Worm (Caenorhabditis elegans): ENCODE data around the gene K07E3.9.

The K07E3.9 gene

DNA sequence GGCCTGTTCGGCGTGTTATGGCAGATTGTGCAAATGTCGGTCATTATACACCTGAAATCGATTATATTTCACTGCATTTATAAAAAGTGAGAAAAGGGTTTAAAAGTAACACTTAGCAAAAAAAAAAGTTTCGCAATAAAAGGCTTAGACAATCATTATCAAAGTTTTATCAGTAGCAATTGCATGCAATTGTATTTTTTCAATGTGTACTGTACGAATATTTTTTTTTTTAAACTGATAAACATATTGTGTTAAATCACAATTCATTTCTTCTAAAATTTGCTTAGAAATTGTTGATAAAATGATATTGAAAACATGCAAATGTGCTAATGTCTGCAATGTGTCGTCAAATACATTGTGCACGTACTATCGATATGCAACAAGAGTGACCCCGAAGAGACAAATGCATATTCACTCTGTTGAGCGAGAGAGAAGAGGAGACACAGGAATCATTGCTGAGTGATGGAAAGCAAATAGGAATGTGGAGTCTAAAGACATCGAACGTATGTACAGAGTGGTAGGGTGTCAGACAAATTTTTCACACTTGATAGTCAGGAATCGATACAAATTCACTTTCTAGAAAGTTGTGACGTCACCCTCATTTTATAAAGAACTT is 28.4 kb downstream of the K07E3.9 start, which contains the start of gene C02B8.6:
Gene C02B8.6 (minus strand): TSS at position 51 of the 616 bp plus-strand sequence.
- no peak for TF ChIP-seq elt-1 (tag; optimal IDR thresholded peaks at IDR 0.05)
- TF ChIP-seq crh-2 (tag; optimal IDR thresholded peaks at IDR 0.05): peak; percentile 51
- TF ChIP-seq gmeb-1 (tag; optimal IDR thresholded peaks at IDR 0.05): no peak
- TF ChIP-seq ztf-4 (tag; optimal IDR thresholded peaks at IDR 0.05): no peak
- TF ChIP-seq Y55F3AM.14 (GFP tag; optimal IDR thresholded peaks at IDR 0.05): no peak
- no peak for TF ChIP-seq zag-1 (tag; optimal IDR thresholded peaks at IDR 0.05)
- no peak for TF ChIP-seq sma-9 (GFP tag; optimal IDR thresholded peaks at IDR 0.05)
- no peak for TF ChIP-seq sma-9 (tag; optimal IDR thresholded peaks at IDR 0.05)
- TF ChIP-seq F13H6.1 (tag; optimal IDR thresholded peaks at IDR 0.05): peak; percentile 39
- peak; percentile 82 for TF ChIP-seq nhr-129 (tag; optimal IDR thresholded peaks at IDR 0.05)
- TF ChIP-seq lin-13 (GFP tag; optimal IDR thresholded peaks at IDR 0.05): peak; percentile 44
- no peak for TF ChIP-seq nhr-11 (tag; optimal IDR thresholded peaks at IDR 0.05)
- no peak for TF ChIP-seq ceh-82 (tag; optimal IDR thresholded peaks at IDR 0.05)
- no peak for TF ChIP-seq nhr-12 (tag; optimal IDR thresholded peaks at IDR 0.05)
- TF ChIP-seq fos-1 (tag; optimal IDR thresholded peaks at IDR 0.05): peak; percentile 86
- no peak for TF ChIP-seq blmp-1 (tag; optimal IDR thresholded peaks at IDR 0.05; ENCODE audit: insufficient read depth)
- TF ChIP-seq ama-1 (optimal IDR thresholded peaks at IDR 0.05): no peak
- no peak for TF ChIP-seq unc-39 (tag; optimal IDR thresholded peaks at IDR 0.05)
- TF ChIP-seq elt-3 (tag; optimal IDR thresholded peaks at IDR 0.05): no peak
- no peak for TF ChIP-seq mbf-1 (tag; optimal IDR thresholded peaks at IDR 0.05)
- TF ChIP-seq nhr-21 (tag; optimal IDR thresholded peaks at IDR 0.05): no peak
- TF ChIP-seq nhr-6 (tag; optimal IDR thresholded peaks at IDR 0.05): no peak
- TF ChIP-seq lin-11 (tag; optimal IDR thresholded peaks at IDR 0.05): no peak
- TF ChIP-seq aly-2 (tag; optimal IDR thresholded peaks at IDR 0.05): no peak
- no peak for TF ChIP-seq peb-1 (tag; optimal IDR thresholded peaks at IDR 0.05)
- no peak for TF ChIP-seq ztf-11 (tag; optimal IDR thresholded peaks at IDR 0.05)
- TF ChIP-seq skn-1 (tag; optimal IDR thresholded peaks at IDR 0.05): no peak
- peak; percentile 59 for TF ChIP-seq C34F6.9 (tag; optimal IDR thresholded peaks at IDR 0.05)
- no peak for TF ChIP-seq ZK546.5 (tag; optimal IDR thresholded peaks at IDR 0.05)
- no peak for TF ChIP-seq dmd-4 (tag; optimal IDR thresholded peaks at IDR 0.05)
- no peak for TF ChIP-seq R02D3.7 (tag; optimal IDR thresholded peaks at IDR 0.05)
- TF ChIP-seq nhr-23 (tag; optimal IDR thresholded peaks at IDR 0.05): no peak
- no peak for TF ChIP-seq egl-27 (tag; optimal IDR thresholded peaks at IDR 0.05)
- TF ChIP-seq lsy-2 (tag; optimal IDR thresholded peaks at IDR 0.05): no peak
- TF ChIP-seq unc-62 (GFP tag; optimal IDR thresholded peaks at IDR 0.05): no peak
- no peak for TF ChIP-seq alr-1 (tag; optimal IDR thresholded peaks at IDR 0.05)
- no peak for TF ChIP-seq nhr-77 (tag; optimal IDR thresholded peaks at IDR 0.05)
- no peak for TF ChIP-seq sem-4 (tag; optimal IDR thresholded peaks at IDR 0.05)
- TF ChIP-seq nhr-237 (tag; optimal IDR thresholded peaks at IDR 0.05): no peak
- no peak for TF ChIP-seq ceh-16 (tag; optimal IDR thresholded peaks at IDR 0.05)
- TF ChIP-seq unc-55 (GFP tag; optimal IDR thresholded peaks at IDR 0.05): peak; percentile 70
- no peak for TF ChIP-seq ztf-1 (GFP tag; conservative IDR thresholded peaks at IDR 0.05)
- TF ChIP-seq mdl-1 (tag; optimal IDR thresholded peaks at IDR 0.05): no peak
- TF ChIP-seq nhr-25 (tag; optimal IDR thresholded peaks at IDR 0.05): no peak
- TF ChIP-seq lin-39 (tag; optimal IDR thresholded peaks at IDR 0.05): no peak

DNA sequence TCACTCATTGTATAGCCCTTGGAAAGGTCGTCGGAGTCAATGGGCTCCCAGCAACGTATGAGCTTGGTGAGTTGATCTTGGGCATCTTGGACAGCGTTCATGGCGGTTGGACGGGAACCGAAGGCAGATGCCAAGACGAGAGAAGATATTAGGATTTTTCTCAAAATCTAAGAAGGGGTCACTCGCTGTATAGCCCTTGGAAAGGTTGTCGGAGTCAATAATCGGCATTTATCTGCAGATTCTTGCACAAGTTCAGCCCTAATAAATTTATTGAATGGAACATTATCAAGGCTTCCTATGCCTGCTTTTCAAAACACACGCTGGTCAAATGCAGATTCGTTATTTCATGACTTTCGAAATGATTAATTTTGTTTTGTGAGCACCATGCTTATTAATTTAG is 29.8 kb downstream of the K07E3.9 start, which contains the start of gene C02B8.7:
Gene C02B8.7 (minus strand): TSS at position 101 of the 400 bp plus-strand sequence.
- TF ChIP-seq zag-1 (tag; optimal IDR thresholded peaks at IDR 0.05) (no peak), Y55F3AM.14 (GFP tag; optimal IDR thresholded peaks at IDR 0.05) (no peak), sem-4 (tag; optimal IDR thresholded peaks at IDR 0.05) (no peak), gmeb-1 (tag; optimal IDR thresholded peaks at IDR 0.05) (no peak)

Measured in whole organism, L2 larva.